Fruit fly (Drosophila melanogaster) whole organism, embryonic: Measurements from ENCODE around the gene Ilk.

Source experiments
- CG10147 ChIP-seq: fragments of 200-800 bp; sonication (Bioruptor generic); optimal IDR thresholded peaks from 2 replicates; lab custom pipeline; 2019; ENCODE audit warnings: missing biosample characterization, mild to moderate bottlenecking, missing genetic modification characterization, moderate library complexity
- CG11695 ChIP-seq: fragments of 200-800 bp; sonication (Bioruptor generic); IDR thresholded peaks from 3 replicates; pipeline ENCODE4 v1.3.6; 2022; ENCODE audit warnings: missing biosample characterization, missing genetic modification characterization
- CG12071 ChIP-seq: fragments of 200-800 bp; sonication (Bioruptor generic); optimal IDR thresholded peaks from 3 replicates; lab custom pipeline; 2018; ENCODE audit warnings: missing biosample characterization, mild to moderate bottlenecking, missing genetic modification characterization
- CG14050 ChIP-seq: fragments of 200-800 bp; sonication (Bioruptor generic); IDR thresholded peaks from 3 replicates; pipeline ENCODE4 v1.3.6; 2022; ENCODE audit warnings: missing biosample characterization, missing genetic modification characterization
- CG14667 ChIP-seq: fragments of 200-800 bp; sonication (Bioruptor generic); IDR thresholded peaks from 2 replicates; pipeline ENCODE4 v1.3.6; 2022; ENCODE audit warnings: missing biosample characterization, missing genetic modification characterization
- CG14965 ChIP-seq: fragments of 200-800 bp; sonication (Bioruptor generic); optimal IDR thresholded peaks from 2 replicates; lab custom pipeline; 2016; ENCODE audit warnings: missing biosample characterization, missing genetic modification characterization, borderline replicate concordance
- CG15269 ChIP-seq: fragments of 200-800 bp; sonication (Bioruptor generic); optimal IDR thresholded peaks from 2 replicates; lab custom pipeline; 2018; ENCODE audit warnings: missing biosample characterization, mild to moderate bottlenecking, missing genetic modification characterization, moderate library complexity
- CG1602 ChIP-seq: fragments of 200-800 bp; sonication (Bioruptor generic); optimal IDR thresholded peaks from 3 replicates; lab custom pipeline; 2016; ENCODE audit warnings: missing biosample characterization, missing genetic modification characterization
- CG31224 ChIP-seq: fragments of 200-800 bp; sonication (Bioruptor generic); IDR thresholded peaks from 2 replicates; pipeline ENCODE4 v1.3.6; 2022; ENCODE audit warnings: missing biosample characterization, missing genetic modification characterization
- CG3163 ChIP-seq: fragments of 200-800 bp; sonication (Bioruptor generic); optimal IDR thresholded peaks from 3 replicates; lab custom pipeline; 2016; ENCODE audit warnings: missing biosample characterization, missing genetic modification characterization
- CG3407 ChIP-seq: fragments of 200-800 bp; sonication (Bioruptor generic); optimal IDR thresholded peaks from 2 replicates; lab custom pipeline; 2018; ENCODE audit warnings: missing biosample characterization, mild to moderate bottlenecking, missing genetic modification characterization
- CG6654 ChIP-seq: fragments of 200-800 bp; sonication (Bioruptor generic); optimal IDR thresholded peaks from 2 replicates; lab custom pipeline; 2017; ENCODE audit warnings: missing biosample characterization, mild to moderate bottlenecking, missing genetic modification characterization
- CG6683 ChIP-seq: fragments of 200-800 bp; sonication (Bioruptor generic); optimal IDR thresholded peaks from 2 replicates; lab custom pipeline; 2017; ENCODE audit warnings: missing biosample characterization, mild to moderate bottlenecking, missing genetic modification characterization, missing genetic modification reagents
- CG6813 ChIP-seq: fragments of 200-800 bp; sonication (Bioruptor generic); optimal IDR thresholded peaks from 2 replicates; lab custom pipeline; 2017; ENCODE audit warnings: missing biosample characterization, missing genetic modification characterization, mild to moderate bottlenecking, moderate library complexity, missing genetic modification reagents
- CG7928 ChIP-seq: fragments of 200-800 bp; sonication (Bioruptor generic); optimal IDR thresholded peaks from 2 replicates; lab custom pipeline; 2017; ENCODE audit warnings: missing biosample characterization, mild to moderate bottlenecking, missing genetic modification characterization
- CG7963 ChIP-seq: fragments of 200-800 bp; sonication (Bioruptor generic); IDR thresholded peaks from 3 replicates; pipeline ENCODE4 v1.3.6; 2022; ENCODE audit warnings: missing biosample characterization, missing genetic modification characterization; ENCODE audit not compliant: partially characterized antibody
- CG8089 ChIP-seq: fragments of 200-800 bp; sonication (Bioruptor generic); optimal IDR thresholded peaks from 3 replicates; lab custom pipeline; 2016; ENCODE audit warnings: missing biosample characterization, missing genetic modification characterization
- CG9876 ChIP-seq: fragments of 200-800 bp; sonication (Bioruptor generic); optimal IDR thresholded peaks from 2 replicates; lab custom pipeline; 2016; ENCODE audit warnings: missing biosample characterization, missing genetic modification characterization
- Eip74EF ChIP-seq, 2 experiments: fragments of 200-800 bp in 1 of 2; fragments of >200 bp in 1 of 2; sonication (Bioruptor generic) in 1 of 2; optimal IDR thresholded peaks; 2 replicates each; lab custom pipeline; 2017 to 2019; ENCODE audit warnings: missing biosample characterization in 2 of 2, missing genetic modification characterization in 2 of 2, mild to moderate bottlenecking in 1 of 2, moderate library complexity in 1 of 2
- Ets65A ChIP-seq: fragments of 200-800 bp; sonication (Bioruptor generic); peaks from one replicate; lab custom pipeline; 2016; ENCODE audit warnings: missing biosample characterization, missing genetic modification characterization
- HHEX ChIP-seq: fragments of 200-800 bp; sonication (Bioruptor generic); optimal IDR thresholded peaks from 3 replicates; lab custom pipeline; 2017; ENCODE audit warnings: missing biosample characterization, mild to moderate bottlenecking, missing genetic modification characterization, missing genetic modification reagents
- HLHmδ ChIP-seq: fragments of 200-800 bp; sonication (Bioruptor generic); optimal IDR thresholded peaks from 2 replicates; lab custom pipeline; 2018; ENCODE audit warnings: missing biosample characterization, mild to moderate bottlenecking, missing genetic modification characterization, moderate library complexity
- Hsf ChIP-seq: fragments of 200-800 bp; sonication (Bioruptor generic); optimal IDR thresholded peaks from 3 replicates; lab custom pipeline; 2016; ENCODE audit warnings: missing biosample characterization, missing genetic modification characterization
- Nf-YB ChIP-seq: fragments of 200-800 bp; sonication (Bioruptor generic); optimal IDR thresholded peaks from 3 replicates; lab custom pipeline; 2019; ENCODE audit warnings: missing biosample characterization, mild to moderate bottlenecking, missing genetic modification characterization, moderate library complexity
- Ravus ChIP-seq: fragments of 200-800 bp; sonication (Bioruptor generic); IDR thresholded peaks from 2 replicates; pipeline ENCODE4 v1.3.6; 2022; ENCODE audit warnings: missing biosample characterization, missing genetic modification characterization
- Scr ChIP-seq: fragments of 200-800 bp; sonication (Bioruptor generic); IDR thresholded peaks from 2 replicates; pipeline ENCODE4 v1.3.6; 2022; ENCODE audit warnings: missing biosample characterization, missing genetic modification characterization; ENCODE audit not compliant: partially characterized antibody
- Taf1 ChIP-seq: fragments of 200-800 bp; sonication (Bioruptor generic); IDR thresholded peaks from 2 replicates; pipeline ENCODE4 v1.3.6; 2022; ENCODE audit warnings: missing biosample characterization, missing genetic modification characterization
- YL-1 ChIP-seq: fragments of 200-800 bp; sonication (Bioruptor generic); optimal IDR thresholded peaks from 3 replicates; lab custom pipeline; 2017; ENCODE audit warnings: missing biosample characterization, mild to moderate bottlenecking, missing genetic modification characterization
- bigmax ChIP-seq: fragments of 200-800 bp; sonication (Bioruptor generic); optimal IDR thresholded peaks from 2 replicates; lab custom pipeline; 2018; ENCODE audit warnings: missing biosample characterization, mild to moderate bottlenecking, missing genetic modification characterization
- bowl ChIP-seq: fragments of 200-800 bp; sonication (Bioruptor generic); IDR thresholded peaks from 2 replicates; pipeline ENCODE4 v1.3.6; 2022; ENCODE audit warnings: missing biosample characterization, missing genetic modification characterization
- chif ChIP-seq, 2 experiments: fragments of 200-800 bp; sonication (Bioruptor generic); optimal IDR thresholded peaks; 3 replicates each; lab custom pipeline; 2016; ENCODE audit warnings: missing biosample characterization in 2 of 2, missing genetic modification characterization in 2 of 2
- ci ChIP-seq: fragments of 200-800 bp; sonication (Bioruptor generic); IDR thresholded peaks from 3 replicates; pipeline ENCODE4 v1.3.6; 2022; ENCODE audit warnings: missing biosample characterization, missing genetic modification characterization
- dati ChIP-seq: fragments of 200-800 bp; sonication (Bioruptor generic); IDR thresholded peaks from 2 replicates; pipeline ENCODE4 v1.3.6; 2022; ENCODE audit warnings: missing biosample characterization, missing genetic modification characterization
- esg ChIP-seq: fragments of 200-800 bp; sonication (Bioruptor generic); conservative IDR thresholded peaks from 2 replicates; pipeline ENCODE4 v1.3.6; 2022; ENCODE audit warnings: missing biosample characterization, missing genetic modification characterization
- fd3F ChIP-seq: fragments of 200-800 bp; sonication (Bioruptor generic); optimal IDR thresholded peaks from 2 replicates; lab custom pipeline; 2018; ENCODE audit warnings: missing biosample characterization, mild to moderate bottlenecking, missing genetic modification characterization, moderate library complexity
- gcm ChIP-seq: fragments of 200-800 bp; sonication (Bioruptor generic); optimal IDR thresholded peaks from 2 replicates; lab custom pipeline; 2019; ENCODE audit warnings: missing biosample characterization, mild to moderate bottlenecking, missing genetic modification characterization, moderate library complexity
- hkb ChIP-seq, 2 experiments: fragments of 200-800 bp in 1 of 2; fragments of >200 bp in 1 of 2; sonication (Bioruptor generic) in 1 of 2; IDR thresholded peaks in 1 of 2; optimal IDR thresholded peaks in 1 of 2; 2 replicates each; pipeline versions ENCODE4 v1.3.6 to Lab custom; 2017 to 2022; ENCODE audit warnings: missing biosample characterization in 1 of 2, missing genetic modification characterization in 1 of 2
- klu ChIP-seq: fragments of 200-800 bp; sonication (Bioruptor generic); IDR thresholded peaks from 2 replicates; pipeline ENCODE4 v1.3.6; 2022; ENCODE audit warnings: missing biosample characterization, missing genetic modification characterization
- lab ChIP-seq: fragments of 200-800 bp; sonication (Bioruptor generic); optimal IDR thresholded peaks from 3 replicates; lab custom pipeline; 2017; ENCODE audit warnings: missing biosample characterization, missing genetic modification characterization, mild to moderate bottlenecking, moderate library complexity, missing genetic modification reagents
- lov ChIP-seq, 2 experiments: fragments of 200-800 bp in 1 of 2; fragments of >200 bp in 1 of 2; sonication (Bioruptor generic) in 1 of 2; IDR thresholded peaks in 1 of 2; optimal IDR thresholded peaks in 1 of 2; 2 replicates in 1 of 2; 3 replicates in 1 of 2; pipeline versions ENCODE4 v1.3.6 to Lab custom; 2017 to 2022; ENCODE audit warnings: missing biosample characterization in 1 of 2, missing genetic modification characterization in 1 of 2
- maf-S ChIP-seq: fragments of 200-800 bp; sonication (Bioruptor generic); optimal IDR thresholded peaks from 2 replicates; lab custom pipeline; 2016; ENCODE audit warnings: missing biosample characterization, missing genetic modification characterization
- nom ChIP-seq: fragments of 200-800 bp; sonication (Bioruptor generic); optimal IDR thresholded peaks from 2 replicates; lab custom pipeline; 2017; ENCODE audit warnings: missing biosample characterization, missing genetic modification characterization, mild to moderate bottlenecking, moderate library complexity, missing genetic modification reagents
- repo ChIP-seq: fragments of 200-800 bp; sonication (Bioruptor generic); optimal IDR thresholded peaks from 2 replicates; lab custom pipeline; 2016; ENCODE audit warnings: missing biosample characterization, missing genetic modification characterization
- run ChIP-seq: fragments of 200-800 bp; sonication (Bioruptor generic); optimal IDR thresholded peaks from 3 replicates; lab custom pipeline; 2018; ENCODE audit warnings: missing biosample characterization, mild to moderate bottlenecking, missing genetic modification characterization
- sim ChIP-seq: fragments of 200-800 bp; sonication (Bioruptor generic); IDR thresholded peaks from 2 replicates; pipeline ENCODE4 v1.3.6; 2022; ENCODE audit warnings: missing biosample characterization, missing genetic modification characterization
- sob ChIP-seq: fragments of 200-800 bp; sonication (Bioruptor generic); IDR thresholded peaks from 2 replicates; pipeline ENCODE4 v1.3.6; 2022; ENCODE audit warnings: missing biosample characterization, missing genetic modification characterization
- stwl ChIP-seq: fragments of 200-800 bp; sonication (Bioruptor generic); optimal IDR thresholded peaks from 3 replicates; lab custom pipeline; 2018; ENCODE audit warnings: missing biosample characterization, mild to moderate bottlenecking, missing genetic modification characterization, moderate library complexity
- tna ChIP-seq: fragments of 200-800 bp; sonication (Bioruptor generic); IDR thresholded peaks from 2 replicates; pipeline ENCODE4 v1.3.6; 2022; ENCODE audit warnings: missing biosample characterization, missing genetic modification characterization; ENCODE audit not compliant: partially characterized antibody
- zen2 ChIP-seq: fragments of 200-800 bp; sonication (Bioruptor generic); IDR thresholded peaks from 3 replicates; pipeline ENCODE4 v1.3.6; 2022; ENCODE audit warnings: missing biosample characterization, missing genetic modification characterization; ENCODE audit not compliant: partially characterized antibody

The Ilk gene

DNA sequence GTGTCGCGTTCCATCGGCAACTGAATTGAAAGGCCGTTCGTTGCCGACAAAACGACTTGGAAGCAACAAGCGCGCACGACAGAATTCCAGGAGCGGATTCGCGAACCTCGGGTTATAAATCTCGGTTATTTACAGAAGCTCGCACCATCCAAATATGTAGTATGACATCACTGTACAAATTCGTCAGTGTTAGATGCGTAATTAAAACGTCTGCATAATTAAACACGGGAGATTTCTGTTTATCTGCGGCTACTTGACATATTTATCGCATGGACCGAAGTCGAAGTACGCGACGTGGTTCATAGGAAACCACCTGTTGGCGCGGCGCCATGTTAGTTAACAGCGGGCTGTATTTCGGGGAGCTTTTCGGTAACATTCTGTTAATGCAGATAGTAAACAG lies 44.8 kb upstream of the Ilk start, which contains the start of gene Ac78C (continued):
- TF ChIP-seq repo (GFP tag; lab: Kevin White, UChicago), result peak; percentile 91
- TF ChIP-seq esg (GFP tag; lab: Robert Waterston, UW), result peak; percentile 71
- TF ChIP-seq CG9876 (GFP tag; lab: Kevin White, UChicago), result peak; percentile 67
- TF ChIP-seq dati (GFP tag; lab: Robert Waterston, UW), result no peak
- TF ChIP-seq zen2 (GFP tag; lab: Robert Waterston, UW), result no peak
- peak; percentile 78 for TF ChIP-seq maf-S (GFP tag; lab: Kevin White, UChicago)
- no peak for TF ChIP-seq gcm (GFP tag; lab: Kevin White, UChicago)
- peak; percentile 66 for TF ChIP-seq klu (GFP tag; lab: Robert Waterston, UW)
- peak; percentile 91 for TF ChIP-seq CG15269 (tag; lab: Kevin White, UChicago)
- TF ChIP-seq nom (GFP tag; lab: Kevin White, UChicago), result no peak
- peak; percentile 77 for TF ChIP-seq Hsf (GFP tag; lab: Kevin White, UChicago)
- peak; percentile 65 for TF ChIP-seq CG7928 (GFP tag; lab: Kevin White, UChicago)
- TF ChIP-seq lab (GFP tag; lab: Kevin White, UChicago), result peak; percentile 96
- TF ChIP-seq CG12071 (GFP tag; lab: Kevin White, UChicago), result peak; percentile 95
- peak in 1 of 2 experiments; percentile 52 for TF ChIP-seq Eip74EF (GFP tag; optimal IDR thresholded peaks at IDR 0.05; lab: Kevin White, UChicago)
- TF ChIP-seq YL-1 (GFP tag; lab: Kevin White, UChicago), result no peak
- peak; percentile 95 for TF ChIP-seq sob (GFP tag; lab: Robert Waterston, UW)
- peak; percentile 90 for TF ChIP-seq CG10147 (GFP tag; lab: Kevin White, UChicago)
- no peak for TF ChIP-seq hkb (optimal IDR thresholded peaks at IDR 0.05; lab: Kevin White, UChicago)
- TF ChIP-seq hkb (GFP tag; IDR thresholded peaks at IDR 0.05; lab: Robert Waterston, UW), result peak; percentile 88
- peak; percentile 50 for TF ChIP-seq Ravus (GFP tag; lab: Robert Waterston, UW)
- TF ChIP-seq ci (GFP tag; lab: Robert Waterston, UW), result peak; percentile 87
- TF ChIP-seq CG3163 (GFP tag; lab: Kevin White, UChicago), result peak; percentile 67
- TF ChIP-seq HLHmδ (GFP tag; lab: Kevin White, UChicago), result no peak
- TF ChIP-seq CG8089 (GFP tag; lab: Kevin White, UChicago), result peak; percentile 77
- TF ChIP-seq CG3407 (GFP tag; lab: Kevin White, UChicago), result peak; percentile 22
- TF ChIP-seq CG6654 (GFP tag; lab: Kevin White, UChicago), result peak; percentile 61
- TF ChIP-seq CG31224 (GFP tag; lab: Robert Waterston, UW), result peak; percentile 65
- TF ChIP-seq CG14050 (GFP tag; lab: Robert Waterston, UW), result peak; percentile 81
- peak; percentile 84 for TF ChIP-seq Taf1 (GFP tag; lab: Robert Waterston, UW)
- TF ChIP-seq stwl (tag; lab: Kevin White, UChicago), result no peak
- no peak for TF ChIP-seq lov (optimal IDR thresholded peaks at IDR 0.05; lab: Kevin White, UChicago)
- peak; percentile 56; the same call in 1 of the 3 replicates for TF ChIP-seq lov (GFP tag; IDR thresholded peaks at IDR 0.05; lab: Robert Waterston, UW)
- peak; percentile 99 for TF ChIP-seq Ets65A (GFP tag; lab: Kevin White, UChicago)
- peak; percentile 86 for TF ChIP-seq CG6683 (GFP tag; lab: Kevin White, UChicago)
- peak; percentile 91 for TF ChIP-seq HHEX (GFP tag; lab: Kevin White, UChicago)
- peak; percentile 45 for TF ChIP-seq Scr (GFP tag; lab: Robert Waterston, UW)
- no peak for TF ChIP-seq sim
- TF ChIP-seq Nf-YB (GFP tag; lab: Kevin White, UChicago), result no peak
- TF ChIP-seq CG14667 (GFP tag; lab: Robert Waterston, UW), result peak; percentile 68
- peak; percentile 65 to 77 for TF ChIP-seq chif (GFP tag; optimal IDR thresholded peaks at IDR 0.05; lab: Kevin White, UChicago)
- peak; percentile 88 for TF ChIP-seq fd3F (GFP tag; lab: Kevin White, UChicago)
- TF ChIP-seq CG6813 (GFP tag; lab: Kevin White, UChicago), result peak; percentile 91
- TF ChIP-seq CG7963 (GFP tag; lab: Robert Waterston, UW), result no peak
- TF ChIP-seq CG1602, result peak; percentile 31
- peak; percentile 1 for TF ChIP-seq bigmax
- peak; percentile 72 for TF ChIP-seq run
- TF ChIP-seq tna, result peak; percentile 64
- peak; percentile 80 for TF ChIP-seq bowl (GFP tag; lab: Robert Waterston, UW)
- TF ChIP-seq CG11695 (GFP tag; lab: Robert Waterston, UW), result peak; percentile 78; the same call in 2 of the 3 replicates
- peak; percentile 18 for TF ChIP-seq CG14965 (GFP tag; lab: Kevin White, UChicago)
